Fruit fly (Drosophila melanogaster): ENCODE results near the gene CG5521.

The CG5521 gene

dm6 chr3R:26989802-26990509 is 23.2 kb downstream of the CG5521 start, which contains the start of gene CG31076:
CG31076 (minus strand) TSS chr3R:26989852.
- TF ChIP-seq pan (optimal IDR thresholded peaks at IDR 0.05) = peak; percentile 83
- TF ChIP-seq usp (GFP tag; optimal IDR thresholded peaks at IDR 0.05) = no peak
- TF ChIP-seq EcR (GFP tag; optimal IDR thresholded peaks at IDR 0.05) = peak in 1 of 2 experiments; percentile 43

dm6 chr3R:26994532-26994931 is 27.8 kb downstream of the CG5521 start, which contains the start of gene TwdlC:
TwdlC (plus strand) TSS chr3R:26994832.
- TF ChIP-seq EcR (GFP tag; optimal IDR thresholded peaks at IDR 0.05) (no peak), usp (GFP tag; optimal IDR thresholded peaks at IDR 0.05) (no peak), psq (optimal IDR thresholded peaks at IDR 0.05) (no peak), CG8478 (optimal IDR thresholded peaks at IDR 0.05) (no peak), pan (optimal IDR thresholded peaks at IDR 0.05) (no peak), Dll (optimal IDR thresholded peaks at IDR 0.05) (no peak)

- TF ChIP-seq pan (optimal IDR thresholded peaks at IDR 0.05) (no peak), usp (GFP tag; optimal IDR thresholded peaks at IDR 0.05) (no peak), psq (optimal IDR thresholded peaks at IDR 0.05) (no peak), CG8478 (optimal IDR thresholded peaks at IDR 0.05) (no peak), Dll (optimal IDR thresholded peaks at IDR 0.05) (no peak), EcR (GFP tag; optimal IDR thresholded peaks at IDR 0.05) (no peak)
These were observed 29.9 kb downstream of the CG5521 start, which contains the start of gene RYa-R for dm6 chr3R:26996642-26997041. RYa-R (plus strand) TSS chr3R:26996980.

- TF ChIP-seq pan (optimal IDR thresholded peaks at IDR 0.05) (no peak), CG8478 (optimal IDR thresholded peaks at IDR 0.05) (no peak), EcR (GFP tag; optimal IDR thresholded peaks at IDR 0.05) (no peak), Dll (optimal IDR thresholded peaks at IDR 0.05) (no peak), usp (GFP tag; optimal IDR thresholded peaks at IDR 0.05) (no peak), psq (optimal IDR thresholded peaks at IDR 0.05) (no peak)
These were observed 32.7 kb downstream of the CG5521 start, which contains the start of gene CG31077 for dm6 chr3R:26999452-26999851. CG31077 (plus strand) TSS chr3R:26999752.

dm6 chr3R:27002787-27003186 is 36.1 kb downstream of the CG5521 start:
- TF ChIP-seq psq (optimal IDR thresholded peaks at IDR 0.05) (no peak), usp (GFP tag; optimal IDR thresholded peaks at IDR 0.05) (no peak), pan (optimal IDR thresholded peaks at IDR 0.05) (no peak), CG8478 (optimal IDR thresholded peaks at IDR 0.05) (no peak), Dll (optimal IDR thresholded peaks at IDR 0.05) (no peak), EcR (GFP tag; optimal IDR thresholded peaks at IDR 0.05) (no peak)

- TF ChIP-seq psq (optimal IDR thresholded peaks at IDR 0.05) = no peak
- TF ChIP-seq Dll (optimal IDR thresholded peaks at IDR 0.05) = no peak
These were observed 38.6 kb downstream of the CG5521 start, which contains the start of gene CG6296 for dm6 chr3R:27005338-27005737. CG6296 (minus strand) TSS chr3R:27005469.

dm6 chr3R:27007022-27007421 is 40.3 kb downstream of the CG5521 start, which contains the start of gene CG6295:
CG6295 (minus strand) TSS chr3R:27007055.
- TF ChIP-seq psq (optimal IDR thresholded peaks at IDR 0.05) (no peak), Dll (optimal IDR thresholded peaks at IDR 0.05) (no peak), EcR (GFP tag; optimal IDR thresholded peaks at IDR 0.05) (no peak), usp (GFP tag; optimal IDR thresholded peaks at IDR 0.05) (no peak), CG8478 (optimal IDR thresholded peaks at IDR 0.05) (no peak), pan (optimal IDR thresholded peaks at IDR 0.05) (no peak)

- TF ChIP-seq EcR (GFP tag; optimal IDR thresholded peaks at IDR 0.05) (no peak), pan (optimal IDR thresholded peaks at IDR 0.05) (no peak), CG8478 (optimal IDR thresholded peaks at IDR 0.05) (no peak)
These were observed 51.5 kb downstream of the CG5521 start, which contains the start of gene CG17192 for dm6 chr3R:27018187-27018586. CG17192 (minus strand) TSS chr3R:27018287.

- TF ChIP-seq psq (optimal IDR thresholded peaks at IDR 0.05) (no peak), Dll (optimal IDR thresholded peaks at IDR 0.05) (no peak), pan (optimal IDR thresholded peaks at IDR 0.05) (no peak), usp (GFP tag; optimal IDR thresholded peaks at IDR 0.05) (no peak), CG8478 (optimal IDR thresholded peaks at IDR 0.05) (no peak), EcR (GFP tag; optimal IDR thresholded peaks at IDR 0.05) (no peak)
These were observed 53.0 kb downstream of the CG5521 start, which contains the start of gene CG17191 for dm6 chr3R:27019701-27020172. CG17191 (minus strand) TSS chr3R:27019751.

- TF ChIP-seq Dll (optimal IDR thresholded peaks at IDR 0.05) = no peak
- TF ChIP-seq CG8478 (optimal IDR thresholded peaks at IDR 0.05) = no peak
These were observed 54.5 kb downstream of the CG5521 start, which contains the start of gene CG6283 for dm6 chr3R:27021278-27021677. CG6283 (minus strand) TSS chr3R:27021378.

dm6 chr3R:27023117-27023516 is 56.4 kb downstream of the CG5521 start, which contains the start of gene CG6277:
CG6277 (minus strand) TSS chr3R:27023217.
- TF ChIP-seq psq (optimal IDR thresholded peaks at IDR 0.05) (no peak), usp (GFP tag; optimal IDR thresholded peaks at IDR 0.05) (no peak)

- no peak for TF ChIP-seq usp (GFP tag; optimal IDR thresholded peaks at IDR 0.05)
- no peak for TF ChIP-seq Dll (optimal IDR thresholded peaks at IDR 0.05)
- TF ChIP-seq psq (optimal IDR thresholded peaks at IDR 0.05) = no peak
- TF ChIP-seq pan (optimal IDR thresholded peaks at IDR 0.05) = no peak
- no peak for TF ChIP-seq CG8478 (optimal IDR thresholded peaks at IDR 0.05)
- TF ChIP-seq EcR (GFP tag; optimal IDR thresholded peaks at IDR 0.05) = no peak
These were observed 59.3 kb downstream of the CG5521 start, which contains the start of gene CG6271 for dm6 chr3R:27026009-27026408. CG6271 (minus strand) TSS chr3R:27026109.
